Worm (Caenorhabditis elegans): Measurements from ENCODE around the gene twk-33.

ce11 chrV:17673343-17673742 lies 40.8 kb downstream of the twk-33 start, which contains the start of gene str-93:
- TF ChIP-seq pes-1 (GFP tag; IDR thresholded peaks at IDR 0.05) (no peak), ama-1 (optimal IDR thresholded peaks at IDR 0.05) (no peak), ceh-13 (GFP tag; optimal IDR thresholded peaks at IDR 0.05) (no peak), sea-1 (GFP tag; conservative IDR thresholded peaks at IDR 0.05) (no peak), hnd-1 (tag; optimal IDR thresholded peaks at IDR 0.05) (no peak), hmbx-1 (tag; optimal IDR thresholded peaks at IDR 0.05) (no peak), B0310.2 (tag; optimal IDR thresholded peaks at IDR 0.05) (no peak), tbx-11 (GFP tag; IDR thresholded peaks at IDR 0.05) (no peak), ceh-36 (tag; optimal IDR thresholded peaks at IDR 0.05) (no peak)

Measured in whole organism, early embryonic.